Worm (Caenorhabditis elegans) whole organism, L4/young adult: ENCODE measurements around the gene C18B12.4.

Experiments used
- W03F9.2 ChIP-seq: fragments of 150-350 bp; optimal IDR thresholded peaks from 2 replicates; lab custom pipeline; 2014; ENCODE audit warnings: missing biosample characterization, missing genetic modification characterization
- him-1 ChIP-seq: sonication (generic microtip); optimal IDR thresholded peaks from 2 replicates; lab custom pipeline; 2016; ENCODE audit warnings: missing genotype, missing genetic modification reagents, missing genetic modification characterization, missing compliant biosample characterization

- TF ChIP-seq him-1 (tag; lab: Kevin White, UChicago) (no peak), W03F9.2 (peak; percentile 63)
Measured at ce11 chrX:15040552-15041080, at the start of gene C18B12.4.
